Fruit fly (Drosophila melanogaster) S2 (cell line): ENCODE data around the gene CG11342.

Experiments
- CG8478 ChIP-seq: fragments of >200 bp; optimal IDR thresholded peaks from 2 replicates; lab custom pipeline; 2018
- CTCF ChIP-seq, 2 experiments: fragments of >200 bp; optimal IDR thresholded peaks; 2 replicates each; lab custom pipeline; 2018

DNA sequence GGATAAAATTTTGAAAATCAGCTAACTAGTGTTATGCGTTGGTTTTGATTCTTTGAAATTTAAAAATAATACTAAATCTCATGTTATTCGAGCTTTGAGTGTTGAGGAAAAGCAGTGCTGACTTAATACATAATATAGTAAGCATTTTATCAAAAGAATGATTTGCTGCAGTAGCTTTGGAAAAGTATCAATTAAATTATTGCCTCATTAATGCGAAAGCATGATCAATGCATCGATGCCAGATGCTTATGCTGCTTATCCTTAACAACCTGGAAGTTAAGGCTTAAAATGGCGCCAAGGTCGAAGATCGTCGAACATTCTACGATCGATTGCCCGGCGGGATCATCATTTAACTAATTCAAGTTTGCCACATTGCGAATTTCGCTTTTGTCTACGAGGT lies 14.3 kb upstream of the CG11342 start, which contains the start of gene CG32240:
- TF ChIP-seq CG8478 (lab: Kevin White, UChicago): no peak
- TF ChIP-seq CTCF (optimal IDR thresholded peaks at IDR 0.05; lab: Kevin White, UChicago): no peak
